Fruit fly (Drosophila melanogaster): ENCODE measurements around the gene CG9853.
A peak's percentile ranks its signal among the peaks of the same experiment; 100 is the strongest.

The CG9853 gene

dm6 chr3R:4359625-4360024, 42.2 kb downstream of the CG9853 start, which contains the start of gene CG1090:
CG1090 (plus strand) TSS chr3R:4359883.
- TF ChIP-seq fd59A (GFP tag; optimal IDR thresholded peaks at IDR 0.05) (no peak), net (GFP tag; optimal IDR thresholded peaks at IDR 0.05) (peak; percentile 8), vri (GFP tag; optimal IDR thresholded peaks at IDR 0.05) (no peak), CG16779 (tag; optimal IDR thresholded peaks at IDR 0.05) (peak; percentile 13), CG6163 (GFP tag; IDR thresholded peaks at IDR 0.05) (no peak), CG9139 (GFP tag; optimal IDR thresholded peaks at IDR 0.05) (no peak), svp (GFP tag) (no peak), Ets21C (GFP tag; optimal IDR thresholded peaks at IDR 0.05) (no peak), dsx (GFP tag; optimal IDR thresholded peaks at IDR 0.05; ENCODE audit: poor library complexity, severe bottlenecking) (no peak), Sox14 (GFP tag; optimal IDR thresholded peaks at IDR 0.05) (no peak), CG3032 (tag; optimal IDR thresholded peaks at IDR 0.05) (no peak), Met (GFP tag; optimal IDR thresholded peaks at IDR 0.05) (no peak)

- no peak for TF ChIP-seq fd85E (GFP tag; optimal IDR thresholded peaks at IDR 0.05)
- no peak for TF ChIP-seq esn (GFP tag; optimal IDR thresholded peaks at IDR 0.05)
- no peak for TF ChIP-seq CG6792 (GFP tag; optimal IDR thresholded peaks at IDR 0.05)
- no peak for TF ChIP-seq CG3919 (GFP tag; optimal IDR thresholded peaks at IDR 0.05)
- no peak for TF ChIP-seq Sox14 (GFP tag; optimal IDR thresholded peaks at IDR 0.05)
- no peak for TF ChIP-seq Eip75B (GFP tag; optimal IDR thresholded peaks at IDR 0.05)
- TF ChIP-seq Sox15 (GFP tag; optimal IDR thresholded peaks at IDR 0.05), result no peak
- TF ChIP-seq Gug (GFP tag; IDR thresholded peaks at IDR 0.05), result no peak
These were observed 48.3 kb downstream of the CG9853 start for dm6 chr3R:4353569-4353968.

DNA sequence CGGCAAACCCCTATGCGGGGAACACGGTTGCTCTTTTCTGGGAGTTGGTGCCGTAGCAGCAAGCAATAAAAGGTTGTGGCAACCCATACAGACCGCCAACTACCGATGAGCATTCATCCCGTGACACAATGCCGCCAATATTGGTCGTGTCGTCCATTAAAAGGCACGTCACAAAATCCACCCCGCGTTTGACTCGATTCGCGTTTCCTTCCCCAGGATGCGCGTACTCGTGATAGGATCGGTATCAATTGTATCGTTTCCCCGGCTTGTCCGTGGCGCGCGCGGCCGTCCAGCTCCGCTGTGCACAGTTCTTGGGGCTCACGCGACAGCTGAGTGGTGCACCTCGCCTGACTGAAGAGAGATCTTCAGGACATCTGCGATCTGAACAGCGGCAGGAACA, 51.6 kb downstream of the CG9853 start:
- no peak for TF ChIP-seq CG10669 (GFP tag; optimal IDR thresholded peaks at IDR 0.05)
- no peak for TF ChIP-seq Met (GFP tag; optimal IDR thresholded peaks at IDR 0.05)
